Worm (Caenorhabditis elegans) whole organism, late embryonic: ENCODE measurements around the gene F19G12.1.

Source experiments
- ama-1 ChIP-seq: fragments of 150-350 bp; optimal IDR thresholded peaks from 2 replicates; lab custom pipeline; 2014
- ceh-31 ChIP-seq: sonication (generic microtip); optimal IDR thresholded peaks from 2 replicates; lab custom pipeline; 2016; ENCODE audit warnings: missing genetic modification characterization, missing compliant biosample characterization
- pax-1 ChIP-seq: fragments of 150-350 bp; optimal IDR thresholded peaks from 2 replicates; lab custom pipeline; 2014; ENCODE audit warnings: missing biosample characterization, missing genetic modification characterization
- rnt-1 ChIP-seq: sonication (generic microtip); optimal IDR thresholded peaks from 2 replicates; lab custom pipeline; 2016; ENCODE audit warnings: missing genetic modification characterization, missing compliant biosample characterization

DNA sequence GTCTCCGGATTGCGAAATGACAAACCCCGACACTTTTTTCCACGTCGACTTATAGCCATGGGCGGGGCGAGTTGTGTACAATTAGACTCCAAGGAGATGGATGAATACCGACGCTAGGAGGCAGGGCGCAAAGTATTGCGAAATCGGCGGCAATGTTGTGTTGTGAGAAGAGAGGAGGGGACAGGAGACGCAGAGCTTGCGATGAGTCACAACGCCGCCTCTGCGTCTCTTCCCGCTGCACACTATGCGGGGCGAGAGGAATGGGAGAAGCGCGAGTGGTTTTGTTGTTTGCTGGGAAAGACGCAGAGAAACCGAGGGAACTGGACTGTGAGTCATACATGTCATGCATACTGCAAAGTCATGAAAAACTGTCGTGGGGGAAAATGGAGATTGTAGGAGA is 23.6 kb downstream of the F19G12.1 start:
- TF ChIP-seq ama-1 (lab: Kevin White, UChicago) (no peak), pax-1 (tag; lab: Kevin White, UChicago) (peak; percentile 31), ceh-31 (peak; percentile 83), rnt-1 (tag; lab: Kevin White, UChicago) (peak; percentile 82)
